Fruit fly (Drosophila melanogaster): Measurements from ENCODE around the gene CG7227.

CG7227 gene

DNA sequence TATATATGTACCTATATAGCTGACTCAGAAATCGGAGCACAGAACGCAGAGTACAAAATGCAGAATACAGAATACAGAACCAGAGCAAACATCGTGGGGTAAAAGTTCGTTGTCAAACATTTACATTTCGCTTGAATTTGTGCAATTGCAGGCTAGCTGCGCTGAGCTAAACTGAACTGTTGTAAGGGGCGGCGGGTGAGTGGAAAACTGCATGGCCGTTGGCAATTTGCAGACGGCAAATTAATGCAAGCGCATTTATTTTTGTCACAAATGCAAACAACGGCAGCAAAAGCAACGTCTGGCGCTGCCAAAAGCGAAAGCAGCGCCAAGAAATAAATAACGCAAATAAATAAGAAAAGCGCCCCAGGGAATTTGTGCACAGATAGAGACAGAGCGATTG, 46.0 kb downstream of the CG7227 start:
- peak; percentile 45; the same call in 1 of the 2 replicates for TF ChIP-seq CG32121 (GFP tag; IDR thresholded peaks at IDR 0.05)
- TF ChIP-seq CG14655 (GFP tag; optimal IDR thresholded peaks at IDR 0.05), result no peak

DNA sequence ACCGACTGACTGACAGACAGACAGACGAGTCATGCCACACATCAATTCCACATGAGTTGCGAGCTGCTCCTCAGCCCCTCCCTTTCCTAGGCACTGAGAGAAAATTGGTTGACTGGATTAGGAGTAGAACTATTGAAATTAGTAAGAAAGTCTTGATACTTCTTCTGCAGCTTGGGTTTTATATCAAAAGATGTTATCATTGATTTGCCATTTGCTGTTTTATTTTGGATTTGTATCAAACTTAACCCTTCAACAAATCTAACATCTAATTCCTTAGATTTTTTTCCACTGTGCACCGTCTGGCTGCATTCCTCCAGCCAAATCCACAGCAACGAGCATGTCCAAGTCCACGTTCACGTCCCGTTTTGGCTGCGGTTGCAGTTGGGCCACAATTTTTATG, 48.2 kb downstream of the CG7227 start:
- TF ChIP-seq D1 (tag; optimal IDR thresholded peaks at IDR 0.05), result no peak
- TF ChIP-seq Pif1B (GFP tag; optimal IDR thresholded peaks at IDR 0.05), result peak; percentile 61
- no peak for TF ChIP-seq gl (tag; optimal IDR thresholded peaks at IDR 0.05)
- peak; percentile 25 for TF ChIP-seq CG8159 (tag; optimal IDR thresholded peaks at IDR 0.05)
- TF ChIP-seq Ets98B (GFP tag; IDR thresholded peaks at IDR 0.05), result peak; percentile 88
- peak; percentile 89 for TF ChIP-seq CG8301 (tag; optimal IDR thresholded peaks at IDR 0.05)
- peak; percentile 6 for TF ChIP-seq CG34367 (tag; optimal IDR thresholded peaks at IDR 0.05)
- TF ChIP-seq CG13204 (GFP tag; optimal IDR thresholded peaks at IDR 0.05), result no peak
- TF ChIP-seq Pif1A (GFP tag; optimal IDR thresholded peaks at IDR 0.05), result peak; percentile 73
- peak; percentile 62 for TF ChIP-seq CG9948 (tag; optimal IDR thresholded peaks at IDR 0.05)
- TF ChIP-seq rn (GFP tag; IDR thresholded peaks at IDR 0.05), result peak; percentile 72
- no peak for TF ChIP-seq EcR (GFP tag; optimal IDR thresholded peaks at IDR 0.05)
- TF ChIP-seq CG12605 (GFP tag; IDR thresholded peaks at IDR 0.05), result peak; percentile 65; the same call in 1 of the 2 replicates
- peak; percentile 49 for TF ChIP-seq CG10348 (GFP tag; IDR thresholded peaks at IDR 0.05)
- peak; percentile 53 for TF ChIP-seq CG17806 (tag; optimal IDR thresholded peaks at IDR 0.05)
- no peak for TF ChIP-seq CG15710 (tag; optimal IDR thresholded peaks at IDR 0.05)
- TF ChIP-seq Snoo (tag; optimal IDR thresholded peaks at IDR 0.05), result no peak
- peak; percentile 87 for TF ChIP-seq fd96Ca (GFP tag; IDR thresholded peaks at IDR 0.05)
- peak; percentile 87 for TF ChIP-seq CG32121 (GFP tag; IDR thresholded peaks at IDR 0.05)
- peak; percentile 90 for TF ChIP-seq CG4496 (GFP tag; IDR thresholded peaks at IDR 0.05)
- peak; percentile 90 for TF ChIP-seq CG14655 (GFP tag; optimal IDR thresholded peaks at IDR 0.05)

DNA sequence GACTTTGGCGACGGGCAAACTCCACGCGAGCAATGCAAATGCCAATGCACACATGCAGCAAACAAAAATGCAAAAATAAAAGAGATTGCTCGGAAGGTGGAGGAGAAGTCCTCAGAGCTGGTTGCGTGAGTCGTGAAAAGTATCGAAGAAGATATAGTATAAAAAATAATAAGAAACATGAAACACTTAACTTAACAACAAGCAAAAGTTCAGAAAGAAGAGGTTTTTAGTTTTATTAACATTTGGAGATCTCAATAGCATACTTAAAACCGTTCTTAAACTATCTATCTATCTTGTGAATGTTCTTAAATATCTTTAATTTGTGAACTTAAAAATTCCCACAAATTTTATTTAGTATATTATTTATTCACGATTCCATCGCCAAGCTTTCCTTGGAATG, 48.9 kb downstream of the CG7227 start:
- TF ChIP-seq Snoo (tag; optimal IDR thresholded peaks at IDR 0.05) (no peak), Pif1B (GFP tag; optimal IDR thresholded peaks at IDR 0.05) (peak; percentile 32), CG9948 (tag; optimal IDR thresholded peaks at IDR 0.05) (peak; percentile 43), CG4496 (GFP tag; IDR thresholded peaks at IDR 0.05) (peak; percentile 69; the same call in 2 of the 3 replicates), rn (GFP tag; IDR thresholded peaks at IDR 0.05) (no peak), CG8159 (tag; optimal IDR thresholded peaks at IDR 0.05) (peak; percentile 12), CG14655 (GFP tag; optimal IDR thresholded peaks at IDR 0.05) (peak; percentile 73), D1 (tag; optimal IDR thresholded peaks at IDR 0.05) (no peak), Ets98B (GFP tag; IDR thresholded peaks at IDR 0.05) (peak; percentile 39), CG32121 (GFP tag; IDR thresholded peaks at IDR 0.05) (peak; percentile 59), Pif1A (GFP tag; optimal IDR thresholded peaks at IDR 0.05) (peak; percentile 50), EcR (GFP tag; optimal IDR thresholded peaks at IDR 0.05) (no peak), CG17806 (tag; optimal IDR thresholded peaks at IDR 0.05) (peak; percentile 11), CG10348 (GFP tag; IDR thresholded peaks at IDR 0.05) (no peak), gl (tag; optimal IDR thresholded peaks at IDR 0.05) (no peak), CG12605 (GFP tag; IDR thresholded peaks at IDR 0.05) (peak; percentile 18; the same call in 1 of the 2 replicates), CG8301 (tag; optimal IDR thresholded peaks at IDR 0.05) (peak; percentile 63)

DNA sequence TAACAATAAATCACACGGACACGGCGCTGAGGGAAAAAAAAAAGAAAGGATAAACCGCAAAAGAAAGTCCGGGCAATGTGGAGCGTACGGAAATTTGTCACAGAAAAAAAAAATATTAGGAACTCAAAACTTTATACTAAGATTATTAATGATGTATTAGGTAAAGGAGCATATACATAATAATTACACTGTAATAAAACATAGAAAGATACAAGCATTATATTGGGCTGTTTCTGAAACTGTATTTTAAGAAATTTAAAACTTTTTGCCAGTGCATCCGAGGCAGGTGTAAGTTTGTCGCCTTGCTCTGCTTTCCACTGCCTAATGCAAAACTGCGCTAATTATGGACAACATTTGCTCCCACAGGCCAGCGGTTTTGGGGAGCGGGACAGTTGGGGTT, 52.9 kb downstream of the CG7227 start:
- peak; percentile 33 for TF ChIP-seq CG8301 (tag; optimal IDR thresholded peaks at IDR 0.05)
- no peak for TF ChIP-seq fd96Ca (GFP tag; IDR thresholded peaks at IDR 0.05)
- no peak for TF ChIP-seq Snoo (tag; optimal IDR thresholded peaks at IDR 0.05)
- TF ChIP-seq CG9948 (tag; optimal IDR thresholded peaks at IDR 0.05), result no peak
- peak; percentile 50 for TF ChIP-seq CG14655 (GFP tag; optimal IDR thresholded peaks at IDR 0.05)
- 0 out of 3 replicates have a peak, but pooled peaks have one; percentile 13 for TF ChIP-seq CG4496 (GFP tag; IDR thresholded peaks at IDR 0.05)
- no peak for TF ChIP-seq rn (GFP tag; IDR thresholded peaks at IDR 0.05)
- TF ChIP-seq Pif1A (GFP tag; optimal IDR thresholded peaks at IDR 0.05), result peak; percentile 39
- 0 out of 2 replicates have a peak, but pooled peaks have one; percentile 8 for TF ChIP-seq CG10348 (GFP tag; IDR thresholded peaks at IDR 0.05)
- no peak for TF ChIP-seq EcR (GFP tag; optimal IDR thresholded peaks at IDR 0.05)
- TF ChIP-seq CG15710 (tag; optimal IDR thresholded peaks at IDR 0.05), result peak; percentile 2

All from whole organism, pupa.